Worm (Caenorhabditis elegans) whole organism, L1 larva: Measurements from ENCODE around the gene rbm-22.

ENCODE experiments used
- aly-2 ChIP-seq: fragments of 150-350 bp; optimal IDR thresholded peaks from 2 replicates; lab custom pipeline; 2014; ENCODE audit warnings: missing biosample characterization, missing genetic modification characterization
- blmp-1 ChIP-seq: fragments of 150-350 bp; optimal IDR thresholded peaks from 2 replicates; lab custom pipeline; 2014; ENCODE audit warnings: missing biosample characterization, missing genetic modification characterization
- ceh-82 ChIP-seq, 3 experiments: fragments of 150-350 bp in 1 of 3; sonication (generic microtip) in 2 of 3; optimal IDR thresholded peaks; 2 replicates each; lab custom pipeline; 2014 to 2017; ENCODE audit warnings: missing biosample characterization in 3 of 3, missing genetic modification characterization in 3 of 3
- ces-1 ChIP-seq: fragments of 150-350 bp; optimal IDR thresholded peaks from 2 replicates; lab custom pipeline; 2014; ENCODE audit warnings: missing biosample characterization, missing genetic modification reagents, missing genetic modification characterization
- dpl-1 ChIP-seq, 3 experiments: fragments of 150-350 bp in 2 of 3; sonication (generic microtip) in 1 of 3; optimal IDR thresholded peaks; 2 replicates each; lab custom pipeline; 2014 to 2017; ENCODE audit warnings: missing biosample characterization in 3 of 3, missing genetic modification characterization in 3 of 3, missing genetic modification reagents in 3 of 3
- elt-3 ChIP-seq, 6 experiments: fragments of 150-350 bp in 1 of 6; sonication (generic microtip); optimal IDR thresholded peaks; 2 replicates each; lab custom pipeline; 2017 to 2018; ENCODE audit warnings: missing biosample characterization in 6 of 6, missing genetic modification characterization in 6 of 6, inconsistent platforms in 1 of 6
- jun-1 ChIP-seq: fragments of 150-350 bp; optimal IDR thresholded peaks from 2 replicates; lab custom pipeline; 2014; ENCODE audit warnings: missing biosample characterization, missing genetic modification reagents, missing genetic modification characterization
- nhr-19 ChIP-seq: fragments of 200-800 bp; sonication (Bioruptor generic); conservative IDR thresholded peaks from 2 replicates; pipeline ENCODE4 v1.3.6; 2022; ENCODE audit warnings: missing genetic modification characterization, missing compliant biosample characterization
- nhr-20 ChIP-seq: sonication (generic microtip); optimal IDR thresholded peaks from 2 replicates; lab custom pipeline; 2016; ENCODE audit warnings: mild to moderate bottlenecking, missing genetic modification characterization, missing compliant biosample characterization
- nhr-84 ChIP-seq: sonication (generic microtip); optimal IDR thresholded peaks from 2 replicates; lab custom pipeline; 2017; ENCODE audit warnings: missing biosample characterization, missing genetic modification characterization
- skn-1 ChIP-seq: fragments of 150-350 bp; optimal IDR thresholded peaks from 2 replicates; lab custom pipeline; 2014; ENCODE audit warnings: missing biosample characterization, missing genetic modification characterization
- unc-130 ChIP-seq: fragments of 150-350 bp; optimal IDR thresholded peaks from 2 replicates; lab custom pipeline; 2017; ENCODE audit warnings: missing biosample characterization, missing genetic modification characterization, inconsistent platforms
- zag-1 ChIP-seq: fragments of 150-350 bp; optimal IDR thresholded peaks from 2 replicates; lab custom pipeline; 2014; ENCODE audit warnings: missing biosample characterization, missing genetic modification characterization

DNA sequence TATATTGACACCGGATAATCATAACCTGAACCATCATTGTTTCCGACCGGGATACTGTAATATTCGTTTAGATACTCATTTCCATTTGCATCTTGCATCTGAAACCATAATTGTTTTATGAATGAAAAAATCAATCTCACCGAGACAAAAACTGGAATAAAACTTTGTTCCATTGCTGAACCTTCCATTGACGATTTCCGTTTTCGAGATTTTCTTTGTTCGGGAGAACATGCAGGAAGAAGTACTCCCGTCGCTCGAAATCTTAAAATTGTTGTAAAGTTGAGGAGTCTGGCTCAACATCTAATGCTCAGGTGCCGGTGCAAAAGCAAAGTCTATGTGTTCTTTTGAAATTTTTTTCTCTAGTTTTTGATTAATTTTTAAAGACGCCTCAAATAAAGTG lies 35.2 kb upstream of the rbm-22 start:
- no peak for TF ChIP-seq ces-1 (GFP tag; lab: Kevin White, UChicago)
- TF ChIP-seq nhr-19, result no peak
- no peak for TF ChIP-seq skn-1 (tag; lab: Kevin White, UChicago)
- no peak for TF ChIP-seq unc-130
- TF ChIP-seq blmp-1 (tag; lab: Kevin White, UChicago), result no peak
- TF ChIP-seq dpl-1 (GFP tag; optimal IDR thresholded peaks at IDR 0.05; lab: Kevin White, UChicago), result no peak
- no peak for TF ChIP-seq nhr-20 (tag; lab: Kevin White, UChicago)
- no peak for TF ChIP-seq elt-3 (tag; optimal IDR thresholded peaks at IDR 0.05; lab: Kevin White, UChicago)
- TF ChIP-seq jun-1 (tag; lab: Kevin White, UChicago), result no peak
- TF ChIP-seq zag-1 (tag; lab: Kevin White, UChicago), result no peak
- TF ChIP-seq nhr-84, result no peak
- TF ChIP-seq aly-2, result no peak
- TF ChIP-seq ceh-82 (tag; optimal IDR thresholded peaks at IDR 0.05; lab: Kevin White, UChicago), result no peak
